Worm (Caenorhabditis elegans) whole organism, L1 larva: ENCODE data around the gene srx-119.

Experiments used
- C16A3.4 ChIP-seq: fragments of 150-350 bp; optimal IDR thresholded peaks from 2 replicates; lab custom pipeline; 2014; ENCODE audit warnings: missing biosample characterization, missing genetic modification characterization
- C34B4.2 ChIP-seq: sonication (generic microtip); optimal IDR thresholded peaks from 2 replicates; lab custom pipeline; 2017; ENCODE audit warnings: mild to moderate bottlenecking, missing genetic modification characterization, missing compliant biosample characterization
- alr-1 ChIP-seq: fragments of 200-800 bp; sonication (Bioruptor generic); optimal IDR thresholded peaks from 2 replicates; lab custom pipeline; 2018; ENCODE audit warnings: borderline replicate concordance, mild to moderate bottlenecking, missing genetic modification characterization, missing compliant biosample characterization
- ama-1 ChIP-seq: fragments of 150-350 bp; optimal IDR thresholded peaks from 2 replicates; lab custom pipeline; 2014
- blmp-1 ChIP-seq: fragments of 150-350 bp; optimal IDR thresholded peaks from 2 replicates; lab custom pipeline; 2014; ENCODE audit warnings: missing biosample characterization, missing genetic modification characterization
- ceh-8 ChIP-seq: fragments of 200-800 bp; sonication (Bioruptor generic); optimal IDR thresholded peaks from 2 replicates; lab custom pipeline; 2018; ENCODE audit warnings: mild to moderate bottlenecking, missing genetic modification characterization, moderate library complexity, missing compliant biosample characterization
- ceh-82 ChIP-seq, 3 experiments: fragments of 150-350 bp in 1 of 3; sonication (generic microtip) in 2 of 3; optimal IDR thresholded peaks; 2 replicates each; lab custom pipeline; 2014 to 2017; ENCODE audit warnings: missing biosample characterization in 3 of 3, missing genetic modification characterization in 3 of 3
- ceh-88 ChIP-seq: fragments of 200-800 bp; sonication (Bioruptor generic); IDR thresholded peaks from 2 replicates; pipeline ENCODE4 v1.3.6; 2022; ENCODE audit warnings: missing genetic modification characterization, missing compliant biosample characterization
- ces-1 ChIP-seq: fragments of 150-350 bp; optimal IDR thresholded peaks from 2 replicates; lab custom pipeline; 2014; ENCODE audit warnings: missing biosample characterization, missing genetic modification reagents, missing genetic modification characterization
- efl-1 ChIP-seq, 4 experiments: fragments of 150-350 bp; optimal IDR thresholded peaks in 3 of 4; peaks in 1 of 4; 1 replicate in 1 of 4; 2 replicates in 3 of 4; lab custom pipeline; 2014; ENCODE audit warnings: missing biosample characterization in 2 of 4, missing genetic modification characterization in 2 of 4, missing genetic modification reagents in 2 of 4
- efl-3 ChIP-seq: fragments of 200-800 bp; sonication (Bioruptor generic); optimal IDR thresholded peaks from 2 replicates; lab custom pipeline; 2018; ENCODE audit warnings: mild to moderate bottlenecking, missing genetic modification characterization, missing compliant biosample characterization
- egl-13 ChIP-seq: sonication (generic microtip); optimal IDR thresholded peaks from 2 replicates; lab custom pipeline; 2016; ENCODE audit warnings: missing genotype, missing genetic modification reagents, missing genetic modification characterization, missing compliant biosample characterization
- egl-27 ChIP-seq, 2 experiments: fragments of 150-350 bp in 1 of 2; sonication (generic microtip); optimal IDR thresholded peaks; 3 replicates each; lab custom pipeline; 2017 to 2018; ENCODE audit warnings: missing biosample characterization in 2 of 2, missing genetic modification characterization in 2 of 2, missing genetic modification reagents in 2 of 2
- ets-5 ChIP-seq: fragments of 200-800 bp; sonication (Bioruptor generic); IDR thresholded peaks from 2 replicates; pipeline ENCODE4 v1.3.6; 2022; ENCODE audit warnings: missing genetic modification characterization, missing compliant biosample characterization
- fkh-4 ChIP-seq: sonication (generic microtip); optimal IDR thresholded peaks from 2 replicates; lab custom pipeline; 2016; ENCODE audit warnings: missing compliant biosample characterization, missing genetic modification characterization, borderline replicate concordance
- hlh-4 ChIP-seq: sonication (generic microtip); optimal IDR thresholded peaks from 2 replicates; lab custom pipeline; 2016; ENCODE audit warnings: mild to moderate bottlenecking, missing genetic modification characterization, missing compliant biosample characterization
- jun-1 ChIP-seq: fragments of 150-350 bp; optimal IDR thresholded peaks from 2 replicates; lab custom pipeline; 2014; ENCODE audit warnings: missing biosample characterization, missing genetic modification reagents, missing genetic modification characterization
- lin-13 ChIP-seq: fragments of 150-350 bp; optimal IDR thresholded peaks from 2 replicates; lab custom pipeline; 2014; ENCODE audit warnings: missing biosample characterization, missing genetic modification reagents, missing genetic modification characterization
- lin-14 ChIP-seq: fragments of 200-800 bp; sonication (Bioruptor generic); optimal IDR thresholded peaks from 2 replicates; lab custom pipeline; 2018; ENCODE audit warnings: mild to moderate bottlenecking, missing genetic modification characterization, moderate library complexity, missing compliant biosample characterization
- lir-3 ChIP-seq: sonication (generic microtip); optimal IDR thresholded peaks from 2 replicates; lab custom pipeline; 2016; ENCODE audit warnings: mild to moderate bottlenecking, missing genetic modification characterization, moderate library complexity, missing compliant biosample characterization; ENCODE audit not compliant: poor library complexity
- mdl-1 ChIP-seq, 2 experiments: fragments of 150-350 bp; optimal IDR thresholded peaks; 2 replicates each; lab custom pipeline; 2014 to 2017; ENCODE audit warnings: missing biosample characterization in 2 of 2, missing genetic modification characterization in 2 of 2, inconsistent platforms in 1 of 2
- nhr-20 ChIP-seq: sonication (generic microtip); optimal IDR thresholded peaks from 2 replicates; lab custom pipeline; 2016; ENCODE audit warnings: mild to moderate bottlenecking, missing genetic modification characterization, missing compliant biosample characterization
- nhr-47 ChIP-seq: sonication (generic microtip); optimal IDR thresholded peaks from 2 replicates; lab custom pipeline; 2016; ENCODE audit warnings: mild to moderate bottlenecking, missing genetic modification characterization, moderate library complexity, missing compliant biosample characterization
- nhr-71 ChIP-seq: sonication (generic microtip); optimal IDR thresholded peaks from 2 replicates; lab custom pipeline; 2016; ENCODE audit warnings: mild to moderate bottlenecking, missing genetic modification characterization, moderate library complexity, missing compliant biosample characterization
- pag-3 ChIP-seq: sonication (generic microtip); optimal IDR thresholded peaks from 2 replicates; lab custom pipeline; 2017; ENCODE audit warnings: missing genetic modification characterization, mild to moderate bottlenecking, missing compliant biosample characterization, antibody characterized with exemption, borderline replicate concordance; ENCODE audit not compliant: insufficient read depth
- pqm-1 ChIP-seq: sonication (generic microtip); optimal IDR thresholded peaks from 3 replicates; lab custom pipeline; 2017; ENCODE audit warnings: missing biosample characterization, missing genetic modification characterization
- skn-1 ChIP-seq: fragments of 150-350 bp; optimal IDR thresholded peaks from 2 replicates; lab custom pipeline; 2014; ENCODE audit warnings: missing biosample characterization, missing genetic modification characterization
- snpc-4 ChIP-seq: fragments of 150-350 bp; optimal IDR thresholded peaks from 2 replicates; lab custom pipeline; 2014; ENCODE audit warnings: missing biosample characterization, missing genetic modification characterization
- snu-23 ChIP-seq: sonication (generic microtip); optimal IDR thresholded peaks from 2 replicates; lab custom pipeline; 2016; ENCODE audit warnings: missing genetic modification characterization, missing compliant biosample characterization
- sox-4 ChIP-seq: sonication (generic microtip); optimal IDR thresholded peaks from 2 replicates; lab custom pipeline; 2016; ENCODE audit warnings: missing genetic modification characterization, missing compliant biosample characterization
- tbx-2 ChIP-seq: sonication (generic microtip); optimal IDR thresholded peaks from 2 replicates; lab custom pipeline; 2016; ENCODE audit warnings: missing genetic modification characterization, missing compliant biosample characterization
- unc-130 ChIP-seq: fragments of 150-350 bp; optimal IDR thresholded peaks from 2 replicates; lab custom pipeline; 2017; ENCODE audit warnings: missing biosample characterization, missing genetic modification characterization, inconsistent platforms
- unc-30 ChIP-seq: sonication (generic microtip); optimal IDR thresholded peaks from 2 replicates; lab custom pipeline; 2017; ENCODE audit warnings: missing biosample characterization, missing genetic modification characterization
- unc-86 ChIP-seq: sonication (generic microtip); optimal IDR thresholded peaks from 2 replicates; lab custom pipeline; 2016; ENCODE audit warnings: missing genetic modification characterization, missing compliant biosample characterization
- zip-4 ChIP-seq: fragments of 200-800 bp; sonication (Bioruptor generic); optimal IDR thresholded peaks from 2 replicates; lab custom pipeline; 2018; ENCODE audit warnings: mild to moderate bottlenecking, missing genetic modification characterization, moderate library complexity, missing compliant biosample characterization

srx-119 gene

ce11 chrII:12514620-12515019, 13.4 kb upstream of the srx-119 start, which contains the start of gene srh-69:
srh-69 (minus strand) TSS chrII:12514720.
- TF ChIP-seq egl-27 (tag; optimal IDR thresholded peaks at IDR 0.05; lab: Kevin White, UChicago) (no peak), hlh-4 (no peak), C16A3.4 (tag; lab: Kevin White, UChicago) (no peak), fkh-4 (no peak), ceh-8 (GFP tag; lab: Kevin White, UChicago) (no peak), jun-1 (tag; lab: Kevin White, UChicago) (no peak), blmp-1 (tag; lab: Kevin White, UChicago) (no peak), tbx-2 (tag; lab: Kevin White, UChicago) (no peak), nhr-20 (tag; lab: Kevin White, UChicago) (no peak), mdl-1 (tag; optimal IDR thresholded peaks at IDR 0.05; lab: Kevin White, UChicago) (no peak), alr-1 (tag; lab: Kevin White, UChicago) (no peak), snpc-4 (tag; lab: Kevin White, UChicago) (no peak), sox-4 (tag; lab: Kevin White, UChicago) (no peak), efl-1 (optimal IDR thresholded peaks at IDR 0.05; lab: Kevin White, UChicago) (no peak), efl-1 (GFP tag; optimal IDR thresholded peaks at IDR 0.05 in 1 of 2; lab: Kevin White, UChicago) (no peak)

DNA sequence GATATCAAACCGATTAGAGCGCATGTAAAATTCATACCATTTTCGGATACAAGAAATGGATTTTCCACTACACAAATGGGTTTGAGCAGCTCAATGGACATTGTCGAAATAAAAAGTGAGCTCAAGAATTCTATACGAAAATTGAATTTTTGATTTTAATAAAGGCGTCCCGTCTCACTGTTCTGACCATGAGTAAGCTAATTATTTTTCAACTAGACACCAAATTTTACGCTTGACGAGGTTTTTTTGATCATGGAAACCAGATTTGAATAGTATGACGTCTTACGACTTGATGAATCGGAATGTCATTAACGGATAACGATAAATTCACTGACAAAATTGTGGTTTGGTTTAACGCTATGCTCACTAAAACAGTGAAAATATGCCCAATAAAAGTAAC, 11.7 kb upstream of the srx-119 start, which contains the start of gene srh-61:
Gene srh-61, minus strand, starts transcription at position 101 of the 400 bp plus-strand sequence.
- no peak for TF ChIP-seq unc-30 (tag; lab: Kevin White, UChicago)
- no peak for TF ChIP-seq ama-1
- TF ChIP-seq ceh-82 (tag; optimal IDR thresholded peaks at IDR 0.05; lab: Kevin White, UChicago) = no peak
- no peak for TF ChIP-seq egl-27 (tag; optimal IDR thresholded peaks at IDR 0.05; lab: Kevin White, UChicago)
- TF ChIP-seq zip-4 (GFP tag; lab: Kevin White, UChicago) = no peak
- TF ChIP-seq snu-23 = no peak
- no peak for TF ChIP-seq ets-5
- TF ChIP-seq sox-4 (tag; lab: Kevin White, UChicago) = no peak

ce11 chrII:12518008-12518407, 10.0 kb upstream of the srx-119 start:
- TF ChIP-seq pag-3 (tag; lab: Kevin White, UChicago) = no peak
- TF ChIP-seq ces-1 = no peak
- TF ChIP-seq skn-1 (tag; lab: Kevin White, UChicago) = no peak
- TF ChIP-seq C34B4.2 = no peak

DNA sequence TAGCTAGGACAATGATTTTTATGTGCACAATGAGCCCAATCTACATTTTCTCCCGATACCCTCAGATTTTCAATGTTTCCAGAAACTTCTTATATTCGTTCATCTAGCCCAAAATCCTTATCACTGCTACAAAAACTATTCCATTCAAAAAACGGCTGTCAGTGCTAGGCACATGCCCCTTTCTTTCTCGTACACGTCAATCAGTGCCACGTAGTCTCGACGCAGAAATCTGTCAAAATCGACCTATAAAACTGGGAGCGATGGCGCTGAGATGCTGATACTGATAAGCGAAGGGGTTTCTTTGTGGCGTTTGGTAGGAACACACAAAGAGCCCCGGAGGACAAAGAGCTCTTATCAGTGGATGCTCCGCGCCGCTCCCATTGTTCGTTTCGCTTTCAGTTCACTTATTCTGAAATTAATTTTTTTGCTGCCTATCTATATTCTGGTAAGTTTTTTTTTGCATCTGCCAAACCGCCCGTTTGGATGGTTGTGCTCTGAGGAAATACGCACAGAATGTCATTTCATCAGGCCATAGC, 9.2 kb upstream of the srx-119 start, which contains the start of gene srh-70:
Gene srh-70, minus strand, starts transcription at position 51 of the 536 bp plus-strand sequence.
- TF ChIP-seq lir-3 (tag; lab: Kevin White, UChicago) (no peak), efl-3 (GFP tag; lab: Kevin White, UChicago) (no peak), jun-1 (tag; lab: Kevin White, UChicago) (no peak), nhr-47 (no peak), tbx-2 (tag; lab: Kevin White, UChicago) (no peak), fkh-4 (no peak), lin-13 (GFP tag; lab: Kevin White, UChicago) (no peak), unc-86 (no peak), ceh-88 (no peak), nhr-71 (tag; lab: Kevin White, UChicago) (no peak), lin-14 (GFP tag; lab: Kevin White, UChicago) (no peak), egl-13 (tag; lab: Kevin White, UChicago) (no peak), unc-130 (no peak), pqm-1 (tag; lab: Kevin White, UChicago) (no peak)
- TF ChIP-seq, all 84 proteins: peak for 0
